Worm (Caenorhabditis elegans): ENCODE data around the gene F21C10.6.
"Not testable (repeated sequence)": the region's sequence is repeated elsewhere in the genome, so short reads cannot be mapped to it uniquely, and the experiment has no call there.

The F21C10.6 gene

ce11 chrV:9088758-9089157 is 35.5 kb upstream of the F21C10.6 start (continued):
- no peak for TF ChIP-seq lin-13 (GFP tag; optimal IDR thresholded peaks at IDR 0.05)
- TF ChIP-seq gei-8 (GFP tag; optimal IDR thresholded peaks at IDR 0.05): no peak
- TF ChIP-seq lin-15B (tag; optimal IDR thresholded peaks at IDR 0.05): no peak
- TF ChIP-seq Y48G9A.11 (GFP tag; IDR thresholded peaks at IDR 0.05): no peak
- no peak for TF ChIP-seq ces-1 (GFP tag; optimal IDR thresholded peaks at IDR 0.05)
- TF ChIP-seq nhr-77 (tag; optimal IDR thresholded peaks at IDR 0.05): no peak
- no peak for TF ChIP-seq ZK546.5 (tag; optimal IDR thresholded peaks at IDR 0.05)
- TF ChIP-seq F10B5.3 (tag; optimal IDR thresholded peaks at IDR 0.05): no peak

- TF ChIP-seq set-16 (GFP tag; IDR thresholded peaks at IDR 0.05) (peak; percentile 30), snpc-1.2 (GFP tag; IDR thresholded peaks at IDR 0.05) (peak; percentile 66), lim-7 (GFP tag; IDR thresholded peaks at IDR 0.05) (peak; percentile 33; the same call in 1 of the 2 replicates), unc-62 (GFP tag; optimal IDR thresholded peaks at IDR 0.05 in 1 of 2) (peak in 1 of 2 experiments; percentile 49), mdt-29 (GFP tag; IDR thresholded peaks at IDR 0.05) (peak; percentile 11; the same call in 1 of the 2 replicates), lin-38 (GFP tag; IDR thresholded peaks at IDR 0.05) (0 out of 2 replicates have a peak, but pooled peaks have one; percentile 16), zfp-3 (GFP tag; conservative IDR thresholded peaks at IDR 0.05) (peak; percentile 82), egl-43 (GFP tag; IDR thresholded peaks at IDR 0.05) (peak; percentile 64; the same call in 1 of the 2 replicates), ctbp-1 (GFP tag; IDR thresholded peaks at IDR 0.05) (peak; percentile 31; the same call in 1 of the 2 replicates), daf-19 (GFP tag; conservative IDR thresholded peaks at IDR 0.05) (0 out of 2 replicates have a peak, but pooled peaks have one; percentile 51), ceh-44 (GFP tag; IDR thresholded peaks at IDR 0.05) (0 out of 2 replicates have a peak, but pooled peaks have one; percentile 4), mes-2 (tag; optimal IDR thresholded peaks at IDR 0.05; ENCODE audit: poor library complexity, severe bottlenecking) (peak; percentile 15), tra-1 (GFP tag; IDR thresholded peaks at IDR 0.05) (0 out of 2 replicates have a peak, but pooled peaks have one; percentile 11)
- TF ChIP-seq unc-62 (tag; optimal IDR thresholded peaks at IDR 0.05): not testable (repeated sequence)
These were observed 33.2 kb upstream of the F21C10.6 start for ce11 chrV:9090824-9091798.

ce11 chrV:9092209-9092608 is 32.1 kb upstream of the F21C10.6 start, which contains the start of gene T27E4.1:
Gene T27E4.1 (plus strand): TSS chrV:9092345.
- TF ChIP-seq ceh-20 (GFP tag; IDR thresholded peaks at IDR 0.05) (0 out of 2 replicates have a peak, but pooled peaks have one; percentile 21), hif-1 (tag; optimal IDR thresholded peaks at IDR 0.05) (no peak), hlh-30 (tag; optimal IDR thresholded peaks at IDR 0.05; ENCODE audit: insufficient read depth) (peak; percentile 31), php-3 (GFP tag; IDR thresholded peaks at IDR 0.05) (no peak), Y75B8A.6 (GFP tag; IDR thresholded peaks at IDR 0.05) (no peak), mep-1 (tag; optimal IDR thresholded peaks at IDR 0.05) (peak; percentile 12), fkh-10 (GFP tag; optimal IDR thresholded peaks at IDR 0.05) (peak; percentile 30)

ce11 chrV:9094060-9094628 is 30.1 kb upstream of the F21C10.6 start:
- TF ChIP-seq lsy-2 (tag; optimal IDR thresholded peaks at IDR 0.05): peak; percentile 7 to 68
- TF ChIP-seq hif-1 (tag; optimal IDR thresholded peaks at IDR 0.05): peak in 1 of 2 experiments; percentile 39
- no peak for TF ChIP-seq set-16 (GFP tag; IDR thresholded peaks at IDR 0.05)
- TF ChIP-seq egl-27 (tag; optimal IDR thresholded peaks at IDR 0.05): no peak
- TF ChIP-seq spr-1 (tag; optimal IDR thresholded peaks at IDR 0.05): no peak
- peak in 1 of 2 experiments; percentile 83 for TF ChIP-seq mdl-1 (tag; optimal IDR thresholded peaks at IDR 0.05)
- no peak for TF ChIP-seq T20F7.1 (GFP tag; optimal IDR thresholded peaks at IDR 0.05)
- no peak for TF ChIP-seq nhr-25 (tag; optimal IDR thresholded peaks at IDR 0.05; ENCODE audit: borderline replicate concordance, insufficient read depth)
- no peak for TF ChIP-seq nhr-42 (GFP tag; IDR thresholded peaks at IDR 0.05)
- no peak for TF ChIP-seq ctbp-1 (GFP tag; IDR thresholded peaks at IDR 0.05)
- peak; percentile 52; the same call in 1 of the 2 replicates for TF ChIP-seq lin-1 (GFP tag; IDR thresholded peaks at IDR 0.05)
- no peak for TF ChIP-seq ceh-82 (tag; optimal IDR thresholded peaks at IDR 0.05)
- no peak for TF ChIP-seq lin-39 (tag; optimal IDR thresholded peaks at IDR 0.05)
- TF ChIP-seq ceh-44 (GFP tag; IDR thresholded peaks at IDR 0.05): no peak
- peak in 1 of 2 experiments; percentile 64 for TF ChIP-seq unc-62 (GFP tag; optimal IDR thresholded peaks at IDR 0.05 in 1 of 2)
- no peak for TF ChIP-seq unc-62 (tag; optimal IDR thresholded peaks at IDR 0.05)
- TF ChIP-seq zip-2 (tag; optimal IDR thresholded peaks at IDR 0.05): no peak
- TF ChIP-seq Y105C5A.15 (GFP tag; IDR thresholded peaks at IDR 0.05): no peak
- TF ChIP-seq unc-130 (GFP tag; optimal IDR thresholded peaks at IDR 0.05): no peak
